Fruit fly (Drosophila melanogaster) whole organism, embryonic: ENCODE data around the gene CG15773.

Source experiments
- B-H2 ChIP-seq: fragments of 200-800 bp; sonication (Bioruptor generic); optimal IDR thresholded peaks from 2 replicates; lab custom pipeline; 2018; ENCODE audit warnings: missing biosample characterization, mild to moderate bottlenecking, missing genetic modification characterization
- CG10274 ChIP-seq: fragments of 200-800 bp; sonication (Bioruptor generic); optimal IDR thresholded peaks from 3 replicates; lab custom pipeline; 2017; ENCODE audit warnings: missing biosample characterization, mild to moderate bottlenecking, missing genetic modification characterization
- CG11696 ChIP-seq: fragments of 200-800 bp; sonication (Bioruptor generic); IDR thresholded peaks from 2 replicates; pipeline ENCODE4 v1.3.6; 2022; ENCODE audit warnings: missing biosample characterization, missing genetic modification characterization
- CG12104 ChIP-seq: fragments of 200-800 bp; sonication (Bioruptor generic); optimal IDR thresholded peaks from 3 replicates; lab custom pipeline; 2016; ENCODE audit warnings: missing biosample characterization, missing genetic modification characterization
- CG12744 ChIP-seq: fragments of 200-800 bp; sonication (Bioruptor generic); optimal IDR thresholded peaks from 2 replicates; lab custom pipeline; 2016; ENCODE audit warnings: missing biosample characterization, missing genetic modification characterization
- CG13775 ChIP-seq: fragments of 200-800 bp; sonication (Bioruptor generic); optimal IDR thresholded peaks from 3 replicates; lab custom pipeline; 2017; ENCODE audit warnings: missing biosample characterization, mild to moderate bottlenecking, missing genetic modification characterization
- CG15514 ChIP-seq: fragments of 200-800 bp; sonication (Bioruptor generic); optimal IDR thresholded peaks from 3 replicates; lab custom pipeline; 2017; ENCODE audit warnings: missing biosample characterization, missing genetic modification characterization, mild to moderate bottlenecking, moderate library complexity, missing genetic modification reagents
- CG15601 ChIP-seq: fragments of 200-800 bp; sonication (Bioruptor generic); optimal IDR thresholded peaks from 3 replicates; lab custom pipeline; 2019; ENCODE audit warnings: missing biosample characterization, mild to moderate bottlenecking, missing genetic modification characterization, moderate library complexity
- CG1647 ChIP-seq: fragments of 200-800 bp; sonication (Bioruptor generic); optimal IDR thresholded peaks from 3 replicates; lab custom pipeline; 2016; ENCODE audit warnings: missing biosample characterization, missing genetic modification characterization
- CG17186 ChIP-seq: fragments of 200-800 bp; sonication (Bioruptor generic); optimal IDR thresholded peaks from 3 replicates; lab custom pipeline; 2017; ENCODE audit warnings: missing biosample characterization, missing genetic modification reagents, missing genetic modification characterization
- CG17385 ChIP-seq: fragments of 200-800 bp; sonication (Bioruptor generic); optimal IDR thresholded peaks from 3 replicates; lab custom pipeline; 2018; ENCODE audit warnings: missing biosample characterization, mild to moderate bottlenecking, missing genetic modification characterization
- CG17829 ChIP-seq: fragments of 200-800 bp; optimal IDR thresholded peaks from 2 replicates; lab custom pipeline; 2019; ENCODE audit warnings: missing biosample characterization, mild to moderate bottlenecking, missing genetic modification characterization, moderate library complexity
- CG18764 ChIP-seq: fragments of 200-800 bp; sonication (Bioruptor generic); optimal IDR thresholded peaks from 3 replicates; lab custom pipeline; 2016; ENCODE audit warnings: missing biosample characterization, missing genetic modification characterization
- CG2202 ChIP-seq: fragments of 200-800 bp; sonication (Bioruptor generic); optimal IDR thresholded peaks from 2 replicates; lab custom pipeline; 2018; ENCODE audit warnings: missing biosample characterization, mild to moderate bottlenecking, missing genetic modification characterization
- CG30403 ChIP-seq: fragments of 200-800 bp; sonication (Bioruptor generic); optimal IDR thresholded peaks from 3 replicates; lab custom pipeline; 2016; ENCODE audit warnings: missing biosample characterization, missing genetic modification characterization
- CG3065 ChIP-seq: fragments of 200-800 bp; sonication (Bioruptor generic); optimal IDR thresholded peaks from 2 replicates; lab custom pipeline; 2016; ENCODE audit warnings: missing biosample characterization, missing genetic modification characterization
- CG32767 ChIP-seq: fragments of 200-800 bp; sonication (Bioruptor generic); IDR thresholded peaks from 2 replicates; pipeline ENCODE4 v1.3.6; 2022; ENCODE audit warnings: missing biosample characterization, missing genetic modification characterization
- CG32772 ChIP-seq: fragments of 200-800 bp; sonication (Bioruptor generic); IDR thresholded peaks from 2 replicates; pipeline ENCODE4 v1.3.6; 2022; ENCODE audit warnings: missing biosample characterization, missing genetic modification characterization
- CG7963 ChIP-seq: fragments of 200-800 bp; sonication (Bioruptor generic); IDR thresholded peaks from 3 replicates; pipeline ENCODE4 v1.3.6; 2022; ENCODE audit warnings: missing biosample characterization, missing genetic modification characterization; ENCODE audit not compliant: partially characterized antibody
- CG7987 ChIP-seq: fragments of 200-800 bp; sonication (Bioruptor generic); optimal IDR thresholded peaks from 2 replicates; lab custom pipeline; 2018; ENCODE audit warnings: missing biosample characterization, mild to moderate bottlenecking, missing genetic modification characterization, moderate library complexity
- CrebB ChIP-seq: fragments of 200-800 bp; sonication (Bioruptor generic); optimal IDR thresholded peaks from 3 replicates; lab custom pipeline; 2018; ENCODE audit warnings: missing biosample characterization, mild to moderate bottlenecking, missing genetic modification characterization
- Dbx ChIP-seq: fragments of 200-800 bp; sonication (Bioruptor generic); IDR thresholded peaks from 3 replicates; pipeline ENCODE4 v1.3.6; 2022; ENCODE audit warnings: missing biosample characterization, missing genetic modification characterization
- Dll ChIP-seq: fragments of 200-800 bp; sonication (Bioruptor generic); IDR thresholded peaks from 4 replicates; pipeline ENCODE4 v1.3.6; 2022; ENCODE audit warnings: missing biosample characterization, missing genetic modification characterization; ENCODE audit not compliant: partially characterized antibody
- Ets65A ChIP-seq: fragments of 200-800 bp; sonication (Bioruptor generic); peaks from one replicate; lab custom pipeline; 2016; ENCODE audit warnings: missing biosample characterization, missing genetic modification characterization
- Hand ChIP-seq: fragments of 200-800 bp; sonication (Bioruptor generic); optimal IDR thresholded peaks from 2 replicates; lab custom pipeline; 2017; ENCODE audit warnings: mild to moderate bottlenecking, missing biosample characterization, missing genetic modification reagents, missing genetic modification characterization
- Hsf ChIP-seq: fragments of 200-800 bp; sonication (Bioruptor generic); optimal IDR thresholded peaks from 3 replicates; lab custom pipeline; 2016; ENCODE audit warnings: missing biosample characterization, missing genetic modification characterization
- Kr ChIP-seq: fragments of 200-800 bp; sonication (Bioruptor generic); optimal IDR thresholded peaks from 2 replicates; lab custom pipeline; 2017; ENCODE audit warnings: missing biosample characterization, mild to moderate bottlenecking, missing genetic modification characterization
- Lpt ChIP-seq: fragments of >200 bp; optimal IDR thresholded peaks from 2 replicates; lab custom pipeline; 2018; ENCODE audit warnings: missing biosample characterization, missing genetic modification characterization
- Mad ChIP-seq: fragments of 200-800 bp; sonication (Bioruptor generic); optimal IDR thresholded peaks from 2 replicates; lab custom pipeline; 2016; ENCODE audit warnings: missing biosample characterization, missing genetic modification characterization
- Med ChIP-seq: fragments of 200-800 bp; sonication (Bioruptor generic); peaks from one replicate; lab custom pipeline; 2016; ENCODE audit warnings: missing biosample characterization, missing genetic modification characterization, mild to moderate bottlenecking, inconsistent platforms, moderate library complexity
- Six4 ChIP-seq: fragments of 200-800 bp; sonication (Bioruptor generic); optimal IDR thresholded peaks from 2 replicates; lab custom pipeline; 2016; ENCODE audit warnings: missing biosample characterization, missing genetic modification characterization
- Sox102F ChIP-seq: fragments of 200-800 bp; sonication (Bioruptor generic); optimal IDR thresholded peaks from 2 replicates; lab custom pipeline; 2018; ENCODE audit warnings: missing biosample characterization, mild to moderate bottlenecking, missing genetic modification characterization, moderate library complexity
- Spps ChIP-seq: fragments of 200-800 bp; sonication (Bioruptor generic); optimal IDR thresholded peaks from 2 replicates; lab custom pipeline; 2018; ENCODE audit warnings: missing biosample characterization, mild to moderate bottlenecking, missing genetic modification characterization
- Sry-δ ChIP-seq: fragments of 200-800 bp; sonication (Bioruptor generic); optimal IDR thresholded peaks from 2 replicates; lab custom pipeline; 2016; ENCODE audit warnings: missing biosample characterization, missing genetic modification characterization
- TFAM ChIP-seq: fragments of 200-800 bp; sonication (Bioruptor generic); optimal IDR thresholded peaks from 2 replicates; lab custom pipeline; 2017; ENCODE audit warnings: missing biosample characterization, missing genetic modification characterization, inconsistent platforms
- cas ChIP-seq: fragments of 200-800 bp; sonication (Bioruptor generic); IDR thresholded peaks from 2 replicates; pipeline ENCODE4 v1.3.6; 2022; ENCODE audit warnings: missing biosample characterization, missing genetic modification characterization
- caup ChIP-seq: fragments of 200-800 bp; sonication (Bioruptor generic); optimal IDR thresholded peaks from 3 replicates; lab custom pipeline; 2017; ENCODE audit warnings: missing biosample characterization, mild to moderate bottlenecking, missing genetic modification characterization, moderate library complexity; ENCODE audit not compliant: severe bottlenecking
- danr ChIP-seq: fragments of 200-800 bp; sonication (Bioruptor generic); IDR thresholded peaks from 2 replicates; pipeline ENCODE4 v1.3.6; 2022; ENCODE audit warnings: missing biosample characterization, missing genetic modification characterization
- dmrt11E ChIP-seq: fragments of 200-800 bp; sonication (Bioruptor generic); optimal IDR thresholded peaks from 3 replicates; lab custom pipeline; 2018; ENCODE audit warnings: missing biosample characterization, mild to moderate bottlenecking, missing genetic modification characterization, moderate library complexity
- exex ChIP-seq: fragments of 200-800 bp; sonication (Bioruptor generic); optimal IDR thresholded peaks from 4 replicates; lab custom pipeline; 2018; ENCODE audit warnings: missing biosample characterization, mild to moderate bottlenecking, missing genetic modification characterization, moderate library complexity
- ftz-f1 ChIP-seq: fragments of 200-800 bp; sonication (Bioruptor generic); optimal IDR thresholded peaks from 2 replicates; lab custom pipeline; 2016; ENCODE audit warnings: missing biosample characterization, missing genetic modification characterization
- grau ChIP-seq: fragments of 200-800 bp; optimal IDR thresholded peaks from 3 replicates; lab custom pipeline; 2019; ENCODE audit warnings: missing biosample characterization, mild to moderate bottlenecking, missing genetic modification characterization, moderate library complexity
- gsb ChIP-seq: fragments of 200-800 bp; sonication (Bioruptor generic); IDR thresholded peaks from 2 replicates; pipeline ENCODE4 v1.3.6; 2022; ENCODE audit warnings: missing biosample characterization, missing genetic modification characterization
- h ChIP-seq: fragments of >200 bp; optimal IDR thresholded peaks from 2 replicates; lab custom pipeline; 2017
- maf-S ChIP-seq: fragments of 200-800 bp; sonication (Bioruptor generic); optimal IDR thresholded peaks from 2 replicates; lab custom pipeline; 2016; ENCODE audit warnings: missing biosample characterization, missing genetic modification characterization
- nmo ChIP-seq: fragments of 200-800 bp; sonication (Bioruptor generic); optimal IDR thresholded peaks from 2 replicates; lab custom pipeline; 2018; ENCODE audit warnings: missing biosample characterization, mild to moderate bottlenecking, missing genetic modification characterization, moderate library complexity
- otp ChIP-seq: fragments of 200-800 bp; sonication (Bioruptor generic); IDR thresholded peaks from 3 replicates; pipeline ENCODE4, ENCODE4 v1.3.6; 2022; ENCODE audit warnings: missing biosample characterization, missing genetic modification characterization
- phol ChIP-seq: fragments of 200-800 bp; sonication (Bioruptor generic); optimal IDR thresholded peaks from 3 replicates; lab custom pipeline; 2018; ENCODE audit warnings: missing biosample characterization, mild to moderate bottlenecking, missing genetic modification characterization, moderate library complexity
- sc ChIP-seq, 3 experiments: fragments of >200 bp in 2 of 3; fragments of 200-800 bp in 1 of 3; sonication (Bioruptor generic) in 1 of 3; optimal IDR thresholded peaks; 2 replicates in 2 of 3; 3 replicates in 1 of 3; lab custom pipeline; 2017; ENCODE audit warnings: mild to moderate bottlenecking in 1 of 3, missing biosample characterization in 1 of 3, missing genetic modification characterization in 1 of 3, missing genetic modification reagents in 1 of 3
- usp ChIP-seq: fragments of >200 bp; optimal IDR thresholded peaks from 2 replicates; lab custom pipeline; 2017; ENCODE audit warnings: missing biosample characterization, missing genetic modification characterization

The CG15773 gene

DNA sequence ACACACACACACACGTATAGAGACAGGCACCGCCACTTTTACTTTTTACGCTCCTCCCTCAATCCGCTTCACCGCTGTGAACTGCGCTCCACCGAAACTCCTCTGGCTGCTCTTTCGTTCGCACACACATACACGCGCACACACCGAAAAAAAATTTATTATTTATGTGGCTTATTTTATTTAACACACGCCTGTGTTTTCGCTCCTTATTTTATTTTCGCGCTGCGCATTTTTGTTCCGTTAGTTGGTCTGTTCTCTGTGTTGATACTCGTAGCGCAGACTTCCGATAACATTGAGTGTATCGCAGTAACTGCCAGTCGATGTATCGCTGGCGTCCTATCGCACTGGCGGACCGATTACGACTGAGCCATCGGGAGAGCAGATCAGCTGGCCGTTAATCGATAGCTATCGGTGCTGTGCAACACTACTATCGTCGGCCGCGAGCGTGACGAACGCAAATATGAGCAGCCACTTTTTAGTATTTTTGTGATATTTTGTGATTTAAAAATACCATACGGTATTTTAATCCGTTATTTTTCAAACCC is 5.2 kb downstream of the CG15773 start, which contains the start of gene Snx27 (continued):
- TF ChIP-seq gsb (GFP tag; lab: Robert Waterston, UW) (no peak), usp (no peak), Mad (peak; percentile 47), CG12744 (GFP tag; lab: Kevin White, UChicago) (peak; percentile 9), CG11696 (GFP tag; lab: Robert Waterston, UW) (no peak), Kr (GFP tag; lab: Kevin White, UChicago) (no peak), h (lab: Kevin White, UChicago) (no peak), Spps (tag; lab: Kevin White, UChicago) (no peak), CG17186 (GFP tag; lab: Kevin White, UChicago) (peak; percentile 88), exex (no peak), CrebB (tag; lab: Kevin White, UChicago) (peak; percentile 26), CG17829 (tag; lab: Kevin White, UChicago) (peak; percentile 57), CG13775 (GFP tag; lab: Kevin White, UChicago) (no peak), Hand (GFP tag; lab: Kevin White, UChicago) (peak; percentile 36), sc (optimal IDR thresholded peaks at IDR 0.05; lab: Kevin White, UChicago) (no peak), sc (GFP tag; optimal IDR thresholded peaks at IDR 0.05; lab: Kevin White, UChicago) (no peak), Ets65A (GFP tag; lab: Kevin White, UChicago) (peak; percentile 95), CG18764 (GFP tag; lab: Kevin White, UChicago) (no peak), CG32767 (GFP tag; lab: Robert Waterston, UW) (no peak), Lpt (GFP tag; lab: Kevin White, UChicago) (no peak), ftz-f1 (GFP tag; lab: Kevin White, UChicago) (peak; percentile 26), CG32772 (GFP tag; lab: Robert Waterston, UW) (0 out of 2 replicates have a peak, but pooled peaks have one; percentile 17), Six4 (GFP tag; lab: Kevin White, UChicago) (no peak), otp (GFP tag; lab: Robert Waterston, UW) (peak; percentile 9; the same call in 1 of the 3 replicates), Dbx (GFP tag; lab: Robert Waterston, UW) (peak; percentile 84), CG30403 (peak; percentile 53), CG17385 (peak; percentile 17), maf-S (peak; percentile 57), phol (tag; lab: Kevin White, UChicago) (peak; percentile 64), nmo (GFP tag; lab: Kevin White, UChicago) (peak; percentile 65), Med (GFP tag; lab: Kevin White, UChicago) (peak; percentile 95), CG2202 (tag; lab: Kevin White, UChicago) (peak; percentile 13), caup (GFP tag; lab: Kevin White, UChicago) (peak; percentile 42), Dll (GFP tag; lab: Robert Waterston, UW) (peak; percentile 99), dmrt11E (peak; percentile 19), B-H2 (GFP tag; lab: Kevin White, UChicago) (peak; percentile 50), grau (tag; lab: Kevin White, UChicago) (peak; percentile 55), Hsf (peak; percentile 50), CG7963 (peak; percentile 99), CG12104 (no peak), CG15514 (GFP tag; lab: Kevin White, UChicago) (peak; percentile 89), CG15601 (tag; lab: Kevin White, UChicago) (peak; percentile 41), CG7987 (GFP tag; lab: Kevin White, UChicago) (peak; percentile 52), Sry-δ (GFP tag; lab: Kevin White, UChicago) (peak; percentile 96), CG10274 (GFP tag; lab: Kevin White, UChicago) (no peak), cas (no peak), TFAM (no peak), danr (GFP tag; lab: Robert Waterston, UW) (no peak), Sox102F (peak; percentile 10), CG3065 (no peak), CG1647 (GFP tag; lab: Kevin White, UChicago) (peak; percentile 60)
